Worm (Caenorhabditis elegans) whole organism, L1 larva: ENCODE results near the gene arf-1.

Experiments used
- egl-27 ChIP-seq, 2 experiments: fragments of 150-350 bp in 1 of 2; sonication (generic microtip); optimal IDR thresholded peaks; 3 replicates each; lab custom pipeline; 2017 to 2018; ENCODE audit warnings: missing biosample characterization in 2 of 2, missing genetic modification characterization in 2 of 2, missing genetic modification reagents in 2 of 2
- irx-1 ChIP-seq: sonication (generic microtip); optimal IDR thresholded peaks from 2 replicates; lab custom pipeline; 2016; ENCODE audit warnings: missing genetic modification characterization, missing compliant biosample characterization
- lin-13 ChIP-seq: fragments of 150-350 bp; optimal IDR thresholded peaks from 2 replicates; lab custom pipeline; 2014; ENCODE audit warnings: missing biosample characterization, missing genetic modification reagents, missing genetic modification characterization
- lir-3 ChIP-seq: sonication (generic microtip); optimal IDR thresholded peaks from 2 replicates; lab custom pipeline; 2016; ENCODE audit warnings: mild to moderate bottlenecking, missing genetic modification characterization, moderate library complexity, missing compliant biosample characterization; ENCODE audit not compliant: poor library complexity
- mef-2 ChIP-seq: fragments of 150-350 bp; optimal IDR thresholded peaks from 2 replicates; lab custom pipeline; 2014; ENCODE audit warnings: missing biosample characterization, missing genetic modification characterization
- mep-1 ChIP-seq: fragments of 150-350 bp; optimal IDR thresholded peaks from 2 replicates; lab custom pipeline; 2014; ENCODE audit warnings: missing biosample characterization, missing genetic modification characterization
- unc-130 ChIP-seq: fragments of 150-350 bp; optimal IDR thresholded peaks from 2 replicates; lab custom pipeline; 2017; ENCODE audit warnings: missing biosample characterization, missing genetic modification characterization, inconsistent platforms

DNA sequence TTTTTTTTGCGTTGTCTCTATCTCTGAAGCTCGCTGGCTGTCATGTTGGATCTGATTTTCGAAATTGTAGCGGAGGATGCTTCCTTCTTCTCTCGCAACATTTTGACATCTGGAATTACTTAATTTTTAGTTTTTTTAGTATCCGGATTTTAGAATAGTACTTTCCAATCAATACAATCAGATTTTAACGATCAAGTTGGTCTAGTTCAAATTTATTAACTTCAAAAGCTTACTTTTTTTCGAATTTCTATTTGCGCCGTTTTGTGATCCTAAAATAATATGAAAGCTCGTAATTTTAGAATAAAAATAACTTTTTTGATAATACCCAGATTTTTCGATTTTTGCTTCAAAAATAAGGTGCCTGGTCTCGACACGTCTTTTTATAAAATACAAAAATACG lies 4.6 kb upstream of the arf-1 start, which contains the start of gene B0336.12:
- TF ChIP-seq lin-13 (no peak), irx-1 (tag; lab: Kevin White, UChicago) (no peak), egl-27 (tag; optimal IDR thresholded peaks at IDR 0.05; lab: Kevin White, UChicago) (no peak), mep-1 (no peak), lir-3 (tag; lab: Kevin White, UChicago) (no peak), unc-130 (tag; lab: Kevin White, UChicago) (no peak), mef-2 (tag; lab: Kevin White, UChicago) (no peak)
